Fruit fly (Drosophila melanogaster) S2 (cell line): ENCODE measurements around the gene Acsx1L.

Source experiments
- CG8478 ChIP-seq: fragments of >200 bp; optimal IDR thresholded peaks from 2 replicates; lab custom pipeline; 2018
- CTCF ChIP-seq, 2 experiments: fragments of >200 bp; optimal IDR thresholded peaks; 2 replicates each; lab custom pipeline; 2018

DNA sequence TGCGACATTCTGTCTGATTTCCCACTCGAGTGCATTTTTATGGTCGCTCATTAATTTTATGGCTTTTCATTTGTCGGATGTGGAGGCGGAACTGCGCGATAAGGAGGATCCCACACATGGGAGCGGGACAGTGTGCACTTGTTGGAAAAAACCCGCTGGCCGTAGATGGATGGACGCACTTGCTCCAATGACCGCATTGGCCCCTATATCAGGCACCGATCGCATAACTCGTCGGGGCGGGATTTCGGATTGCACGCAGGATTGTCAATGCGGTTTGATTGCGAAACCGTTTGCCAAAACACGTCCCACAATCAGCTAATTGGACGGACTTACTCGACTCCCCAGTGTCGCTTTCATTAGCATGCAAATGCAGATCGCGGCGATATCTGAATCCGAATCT, 38.5 kb upstream of the Acsx1L start:
- TF ChIP-seq CG8478 (lab: Kevin White, UChicago): no peak
- TF ChIP-seq CTCF (optimal IDR thresholded peaks at IDR 0.05; lab: Kevin White, UChicago): no peak
